Worm (Caenorhabditis elegans): ENCODE measurements around the gene math-23.

DNA sequence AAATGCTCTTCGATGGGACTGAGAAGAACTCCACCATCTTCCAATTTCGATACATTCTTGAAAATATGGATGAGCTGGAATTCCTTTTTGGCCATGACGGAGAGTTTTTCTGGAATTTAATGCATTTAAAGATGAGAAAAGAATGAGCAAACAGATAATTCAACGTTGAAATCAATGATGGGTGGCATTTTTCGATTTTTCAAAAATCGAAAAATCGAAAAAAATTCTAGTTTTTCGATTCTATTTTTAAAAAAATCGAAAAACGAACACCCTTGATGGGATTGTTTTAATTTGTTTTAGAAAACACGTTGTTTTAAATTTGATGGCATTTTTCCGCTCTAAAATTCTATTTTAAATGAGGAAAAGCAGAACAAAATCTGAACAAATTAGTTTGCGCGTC is 10.7 kb downstream of the math-23 start, which contains the start of gene math-31:
- no peak for TF ChIP-seq Y22D7AL.16 (tag; optimal IDR thresholded peaks at IDR 0.05)
- TF ChIP-seq T23F11.4 (GFP tag; optimal IDR thresholded peaks at IDR 0.05), result no peak
- TF ChIP-seq ama-1 (optimal IDR thresholded peaks at IDR 0.05), result no peak
- TF ChIP-seq pha-4 (tag; optimal IDR thresholded peaks at IDR 0.05), result no peak
- no peak for TF ChIP-seq sox-4 (tag; optimal IDR thresholded peaks at IDR 0.05)
- TF ChIP-seq F13H6.1 (tag; optimal IDR thresholded peaks at IDR 0.05), result no peak
- TF ChIP-seq C38D4.7 (GFP tag; optimal IDR thresholded peaks at IDR 0.05), result no peak
- no peak for TF ChIP-seq nhr-11 (tag; optimal IDR thresholded peaks at IDR 0.05)
- TF ChIP-seq ceh-34 (tag; optimal IDR thresholded peaks at IDR 0.05), result no peak
- TF ChIP-seq eyg-1 (tag; optimal IDR thresholded peaks at IDR 0.05), result no peak
- TF ChIP-seq dve-1 (tag; optimal IDR thresholded peaks at IDR 0.05), result no peak
- no peak for TF ChIP-seq tbx-2 (tag; optimal IDR thresholded peaks at IDR 0.05)
- no peak for TF ChIP-seq unc-55 (GFP tag; optimal IDR thresholded peaks at IDR 0.05)
